Worm (Caenorhabditis elegans) whole organism, young adult: ENCODE measurements around the gene C07A9.9.
A peak's percentile ranks its signal among the peaks of the same experiment; 100 is the strongest.

ENCODE experiments used
- B0035.1 ChIP-seq: sonication (generic microtip); optimal IDR thresholded peaks from 2 replicates; lab custom pipeline; 2016; ENCODE audit warnings: missing genetic modification characterization, mild to moderate bottlenecking, missing compliant biosample characterization, missing genotype, missing genetic modification reagents
- D2030.7 ChIP-seq: fragments of 200-800 bp; sonication (Bioruptor generic); IDR thresholded peaks from 2 replicates; pipeline ENCODE4 v1.3.6; 2022; ENCODE audit warnings: missing genetic modification reagents, missing genetic modification characterization, missing compliant biosample characterization
- F37B4.10 ChIP-seq: fragments of 200-800 bp; sonication (Bioruptor generic); IDR thresholded peaks from 2 replicates; pipeline ENCODE4 v1.3.6; 2022; ENCODE audit warnings: missing genetic modification characterization, missing compliant biosample characterization
- F55B11.4 ChIP-seq: sonication (generic microtip); optimal IDR thresholded peaks from 2 replicates; lab custom pipeline; 2016; ENCODE audit warnings: missing compliant biosample characterization, missing genetic modification characterization, borderline replicate concordance; ENCODE audit not compliant: insufficient read depth
- T07F8.4 ChIP-seq: sonication (generic microtip); optimal IDR thresholded peaks from 2 replicates; lab custom pipeline; 2016; ENCODE audit warnings: mild to moderate bottlenecking, missing genetic modification characterization, moderate library complexity, missing compliant biosample characterization
- Y67H2A.10 ChIP-seq: fragments of 200-800 bp; sonication (Bioruptor generic); conservative IDR thresholded peaks from 2 replicates; pipeline ENCODE4 v1.3.6; 2022; ENCODE audit warnings: missing genetic modification reagents, missing genetic modification characterization, missing compliant biosample characterization
- Y95B8A.8 ChIP-seq: fragments of 200-800 bp; sonication (Bioruptor generic); IDR thresholded peaks from 2 replicates; pipeline ENCODE4 v1.3.6; 2022; ENCODE audit warnings: missing genetic modification reagents, missing genetic modification characterization, missing compliant biosample characterization
- aptf-3 ChIP-seq: fragments of 200-800 bp; sonication (Bioruptor generic); IDR thresholded peaks from 2 replicates; pipeline ENCODE4 v1.3.6; 2022; ENCODE audit warnings: missing genetic modification characterization, missing compliant biosample characterization
- athp-1 ChIP-seq: sonication (generic microtip); optimal IDR thresholded peaks from 2 replicates; lab custom pipeline; 2017; ENCODE audit warnings: mild to moderate bottlenecking, missing genetic modification characterization, missing compliant biosample characterization
- attf-3 ChIP-seq: fragments of 200-800 bp; sonication (Bioruptor generic); conservative IDR thresholded peaks from 2 replicates; pipeline ENCODE4 v1.3.6; 2022; ENCODE audit warnings: missing genetic modification reagents, missing genetic modification characterization, missing compliant biosample characterization
- bed-1 ChIP-seq: fragments of 200-800 bp; sonication (Bioruptor generic); IDR thresholded peaks from 2 replicates; pipeline ENCODE4 v1.3.6; 2022; ENCODE audit warnings: missing genetic modification reagents, missing genetic modification characterization, missing compliant biosample characterization
- bed-2 ChIP-seq: fragments of 200-800 bp; sonication (Bioruptor generic); IDR thresholded peaks from 2 replicates; pipeline ENCODE4 v1.3.6; 2022; ENCODE audit warnings: missing genetic modification reagents, missing genetic modification characterization, missing compliant biosample characterization
- ccch-3 ChIP-seq: fragments of 200-800 bp; sonication (Bioruptor generic); optimal IDR thresholded peaks from 2 replicates; lab custom pipeline; 2018; ENCODE audit warnings: mild to moderate bottlenecking, missing genetic modification characterization, missing compliant biosample characterization
- ceh-100 ChIP-seq: fragments of 200-800 bp; sonication (Bioruptor generic); IDR thresholded peaks from 2 replicates; pipeline ENCODE4 v1.3.6; 2022; ENCODE audit warnings: missing genetic modification reagents, missing genetic modification characterization, missing compliant biosample characterization
- ceh-27 ChIP-seq: fragments of 200-800 bp; sonication (Bioruptor generic); optimal IDR thresholded peaks from 2 replicates; lab custom pipeline; 2018; ENCODE audit warnings: mild to moderate bottlenecking, missing genetic modification characterization, moderate library complexity, missing compliant biosample characterization
- ceh-40 ChIP-seq: fragments of 200-800 bp; sonication (Bioruptor generic); IDR thresholded peaks from 2 replicates; pipeline ENCODE4 v1.3.6; 2022; ENCODE audit warnings: missing genetic modification characterization, missing compliant biosample characterization
- ceh-58 ChIP-seq: fragments of 200-800 bp; sonication (Bioruptor generic); IDR thresholded peaks from 2 replicates; pipeline ENCODE4 v1.3.6; 2022; ENCODE audit warnings: missing genetic modification characterization, missing compliant biosample characterization
- ceh-79 ChIP-seq: sonication (generic microtip); optimal IDR thresholded peaks from 2 replicates; lab custom pipeline; 2017; ENCODE audit warnings: mild to moderate bottlenecking, missing genetic modification characterization, missing compliant biosample characterization
- ceh-91 ChIP-seq: fragments of 200-800 bp; sonication (Bioruptor generic); IDR thresholded peaks from 2 replicates; pipeline ENCODE4 v1.3.6; 2022; ENCODE audit warnings: missing genetic modification reagents, missing genetic modification characterization, missing compliant biosample characterization
- die-1 ChIP-seq: sonication (generic microtip); optimal IDR thresholded peaks from 2 replicates; lab custom pipeline; 2016; ENCODE audit warnings: missing genotype, mild to moderate bottlenecking, missing genetic modification characterization, missing compliant biosample characterization
- dpff-1 ChIP-seq: sonication (generic microtip); optimal IDR thresholded peaks from 2 replicates; lab custom pipeline; 2017; ENCODE audit warnings: mild to moderate bottlenecking, missing genetic modification characterization, missing compliant biosample characterization
- efl-1 ChIP-seq: fragments of 150-350 bp; optimal IDR thresholded peaks from 2 replicates; lab custom pipeline; 2014; ENCODE audit warnings: missing biosample characterization, missing genetic modification reagents, missing genetic modification characterization
- egl-18 ChIP-seq: fragments of 200-800 bp; sonication (Bioruptor generic); IDR thresholded peaks from 2 replicates; pipeline ENCODE4 v1.3.6; 2022; ENCODE audit warnings: missing genetic modification reagents, missing genetic modification characterization, missing compliant biosample characterization
- egrh-3 ChIP-seq: fragments of 200-800 bp; sonication (Bioruptor generic); IDR thresholded peaks from 2 replicates; pipeline ENCODE4 v1.3.6; 2022; ENCODE audit warnings: missing genetic modification reagents, missing genetic modification characterization, missing compliant biosample characterization
- hlh-12 ChIP-seq: sonication (generic microtip); optimal IDR thresholded peaks from 2 replicates; lab custom pipeline; 2016; ENCODE audit warnings: missing genetic modification characterization, missing compliant biosample characterization
- hlh-26 ChIP-seq: fragments of 200-800 bp; sonication (Bioruptor generic); conservative IDR thresholded peaks from 2 replicates; pipeline ENCODE4 v1.3.6; 2022; ENCODE audit warnings: missing genetic modification reagents, missing genetic modification characterization, missing compliant biosample characterization
- hmg-1.2 ChIP-seq: fragments of 200-800 bp; sonication (Bioruptor generic); IDR thresholded peaks from 2 replicates; pipeline ENCODE4 v1.3.6; 2022; ENCODE audit warnings: missing genetic modification reagents, missing genetic modification characterization, missing compliant biosample characterization
- lag-1 ChIP-seq: fragments of 200-800 bp; sonication (Bioruptor generic); IDR thresholded peaks from 2 replicates; pipeline ENCODE4 v1.3.6; 2022; ENCODE audit warnings: missing genetic modification reagents, missing genetic modification characterization, missing compliant biosample characterization
- lin-26 ChIP-seq: fragments of 200-800 bp; sonication (Bioruptor generic); IDR thresholded peaks from 2 replicates; pipeline ENCODE4 v1.3.6; 2022; ENCODE audit warnings: missing genetic modification reagents, missing genetic modification characterization, missing compliant biosample characterization
- lin-40 ChIP-seq: sonication (generic microtip); optimal IDR thresholded peaks from 2 replicates; lab custom pipeline; 2016; ENCODE audit warnings: missing genetic modification characterization, mild to moderate bottlenecking, missing compliant biosample characterization, missing genotype, missing genetic modification reagents
- lin-54 ChIP-seq: fragments of 200-800 bp; sonication (Bioruptor generic); optimal IDR thresholded peaks from 2 replicates; lab custom pipeline; 2018; ENCODE audit warnings: mild to moderate bottlenecking, missing genetic modification characterization, missing compliant biosample characterization
- lir-1 ChIP-seq: fragments of 200-800 bp; sonication (Bioruptor generic); conservative IDR thresholded peaks from 2 replicates; pipeline ENCODE4 v1.3.6; 2022; ENCODE audit warnings: missing genetic modification reagents, missing genetic modification characterization, missing compliant biosample characterization
- mcd-1 ChIP-seq: fragments of 200-800 bp; sonication (Bioruptor generic); IDR thresholded peaks from 2 replicates; pipeline ENCODE4 v1.3.6; 2022; ENCODE audit warnings: missing genetic modification reagents, missing genetic modification characterization, missing compliant biosample characterization
- mel-28 ChIP-seq: sonication (generic microtip); optimal IDR thresholded peaks from 2 replicates; lab custom pipeline; 2016; ENCODE audit warnings: borderline replicate concordance, mild to moderate bottlenecking, missing genetic modification characterization, missing compliant biosample characterization
- nfya-2 ChIP-seq: fragments of 200-800 bp; sonication (Bioruptor generic); IDR thresholded peaks from 2 replicates; pipeline ENCODE4 v1.3.6; 2022; ENCODE audit warnings: missing genetic modification reagents, missing genetic modification characterization, missing compliant biosample characterization
- repo-1 ChIP-seq: sonication (generic microtip); optimal IDR thresholded peaks from 2 replicates; lab custom pipeline; 2017; ENCODE audit warnings: mild to moderate bottlenecking, missing genetic modification characterization, missing compliant biosample characterization
- rpc-1 ChIP-seq, 2 experiments: fragments of 150-350 bp in 1 of 2; sonication (generic microtip) in 1 of 2; optimal IDR thresholded peaks; 2 replicates each; lab custom pipeline; 2014 to 2018; ENCODE audit warnings: missing biosample characterization in 1 of 2, missing genetic modification characterization in 1 of 2, missing genetic modification reagents in 1 of 2, missing genotype in 1 of 2
- sdz-38 ChIP-seq: sonication (generic microtip); optimal IDR thresholded peaks from 2 replicates; lab custom pipeline; 2016; ENCODE audit warnings: missing genotype, missing genetic modification characterization, missing compliant biosample characterization
- snpc-1.3 ChIP-seq: sonication (generic microtip); optimal IDR thresholded peaks from 2 replicates; lab custom pipeline; 2017; ENCODE audit warnings: missing genetic modification characterization, mild to moderate bottlenecking, missing compliant biosample characterization, antibody characterized with exemption, moderate library complexity, missing genotype, missing genetic modification reagents; ENCODE audit not compliant: insufficient read depth
- snpc-3.4 ChIP-seq: sonication (generic microtip); optimal IDR thresholded peaks from 2 replicates; lab custom pipeline; 2017; ENCODE audit warnings: missing genetic modification characterization, mild to moderate bottlenecking, missing compliant biosample characterization, antibody characterized with exemption, moderate library complexity, missing genotype, missing genetic modification reagents
- snpc-4 ChIP-seq, 5 experiments: fragments of 150-350 bp in 1 of 5; sonication (generic microtip) in 4 of 5; optimal IDR thresholded peaks; 2 replicates each; lab custom pipeline; 2014 to 2018; ENCODE audit warnings: missing genetic modification characterization in 5 of 5, missing biosample characterization in 3 of 5, antibody characterized with exemption in 2 of 5, mild to moderate bottlenecking in 2 of 5, missing compliant biosample characterization in 2 of 5, missing genotype in 2 of 5, moderate library complexity in 2 of 5, missing genetic modification reagents in 1 of 5
- somi-1 ChIP-seq: fragments of 200-800 bp; sonication (Bioruptor generic); optimal IDR thresholded peaks from 2 replicates; lab custom pipeline; 2018; ENCODE audit warnings: mild to moderate bottlenecking, missing genetic modification characterization, missing compliant biosample characterization
- sptf-2 ChIP-seq: fragments of 200-800 bp; sonication (Bioruptor generic); optimal IDR thresholded peaks from 2 replicates; lab custom pipeline; 2018; ENCODE audit warnings: mild to moderate bottlenecking, missing genetic modification characterization, missing compliant biosample characterization
- tbp1 ChIP-seq: fragments of 200-800 bp; sonication (Bioruptor generic); optimal IDR thresholded peaks from 2 replicates; lab custom pipeline; 2018; ENCODE audit warnings: mild to moderate bottlenecking, missing genetic modification characterization, missing compliant biosample characterization
- ztf-18 ChIP-seq: sonication (generic microtip); optimal IDR thresholded peaks from 2 replicates; lab custom pipeline; 2016; ENCODE audit warnings: missing genotype, mild to moderate bottlenecking, missing genetic modification characterization, missing compliant biosample characterization
- ztf-26 ChIP-seq: sonication (generic microtip); optimal IDR thresholded peaks from 2 replicates; lab custom pipeline; 2017; ENCODE audit warnings: missing genetic modification characterization, missing compliant biosample characterization
- ztf-6 ChIP-seq: fragments of 200-800 bp; sonication (Bioruptor generic); IDR thresholded peaks from 2 replicates; pipeline ENCODE4 v1.3.6; 2022; ENCODE audit warnings: missing genetic modification reagents, missing genetic modification characterization, missing compliant biosample characterization

C07A9.9 gene

DNA sequence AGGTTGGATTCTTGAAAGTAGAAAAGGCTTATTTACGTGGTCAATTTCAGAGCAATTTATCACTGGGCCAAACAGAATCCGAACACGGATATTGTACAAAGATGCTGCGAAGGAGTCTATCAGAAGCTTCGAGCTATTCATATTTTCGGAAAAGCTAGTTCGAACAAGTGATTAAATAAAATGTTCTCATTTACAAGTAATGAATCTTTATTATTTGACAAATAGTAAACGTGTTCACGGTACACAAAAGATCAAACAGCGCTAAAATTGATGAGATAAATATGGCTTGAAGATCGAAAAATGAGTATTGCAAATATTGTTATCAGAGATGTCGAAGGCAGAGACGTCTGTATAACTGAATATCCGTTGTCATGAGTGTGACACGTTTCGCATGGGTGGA is 52.3 kb downstream of the C07A9.9 start (continued):
- TF ChIP-seq tbp1 (GFP tag; lab: Kevin White, UChicago) (peak; percentile 40), die-1 (tag; lab: Kevin White, UChicago) (peak; percentile 43), lag-1 (no peak), egl-18 (GFP tag; lab: Robert Waterston, UW) (no peak), mcd-1 (GFP tag; lab: Robert Waterston, UW) (no peak; the same call in 1 of the 2 replicates), somi-1 (GFP tag; lab: Kevin White, UChicago) (no peak), hlh-12 (tag; lab: Kevin White, UChicago) (no peak), ccch-3 (GFP tag; lab: Kevin White, UChicago) (no peak), ceh-40 (0 out of 2 replicates have a peak, but pooled peaks have one; percentile 18), Y67H2A.10 (GFP tag; lab: Robert Waterston, UW) (no peak), lin-54 (GFP tag; lab: Kevin White, UChicago) (peak; percentile 63), nfya-2 (GFP tag; lab: Robert Waterston, UW) (0 out of 2 replicates have a peak, but pooled peaks have one; percentile 11), ceh-27 (GFP tag; lab: Kevin White, UChicago) (no peak), ztf-6 (no peak), rpc-1 (optimal IDR thresholded peaks at IDR 0.05; lab: Kevin White, UChicago) (no peak), rpc-1 (tag; optimal IDR thresholded peaks at IDR 0.05; lab: Kevin White, UChicago) (no peak), lin-26 (GFP tag; lab: Robert Waterston, UW) (peak; percentile 76), sdz-38 (tag; lab: Kevin White, UChicago) (no peak), bed-1 (GFP tag; lab: Robert Waterston, UW) (no peak), Y95B8A.8 (GFP tag; lab: Robert Waterston, UW) (peak; percentile 58), sptf-2 (GFP tag; lab: Kevin White, UChicago) (no peak), hlh-26 (no peak), aptf-3 (no peak), ceh-91 (no peak), ceh-58 (GFP tag; lab: Robert Waterston, UW) (no peak), snpc-1.3 (tag; lab: Kevin White, UChicago) (peak; percentile 58), lin-40 (tag; lab: Kevin White, UChicago) (no peak), ceh-79 (tag; lab: Kevin White, UChicago) (no peak), ceh-100 (GFP tag; lab: Robert Waterston, UW) (peak; percentile 49; the same call in 1 of the 2 replicates), dpff-1 (tag; lab: Kevin White, UChicago) (no peak), T07F8.4 (no peak), lir-1 (GFP tag; lab: Robert Waterston, UW) (no peak), snpc-3.4 (tag; lab: Kevin White, UChicago) (peak; percentile 65)
- TF ChIP-seq, all 124 proteins: peak for 40

DNA sequence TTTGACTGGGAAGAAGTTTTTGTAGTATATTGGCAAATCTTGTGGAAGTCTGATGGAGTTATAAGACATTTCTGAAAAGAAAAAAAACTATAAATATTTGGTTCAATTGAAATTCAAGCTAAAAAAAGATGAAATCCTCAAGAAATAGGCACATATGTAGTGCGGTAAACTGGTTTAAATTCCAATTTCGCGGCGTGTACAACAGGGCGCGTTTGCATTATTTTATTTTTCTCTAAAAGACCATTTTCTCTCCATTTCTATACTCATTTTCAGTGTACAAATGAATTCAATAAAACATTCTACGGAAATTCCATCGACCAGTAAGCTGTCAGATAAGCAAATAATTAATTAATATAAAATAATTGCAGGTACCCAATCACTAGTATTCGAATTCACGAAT is 53.2 kb downstream of the C07A9.9 start, which contains the start of the genes pri-1 and F58A4.6:
Gene pri-1 (minus strand): TSS at position 71 of the 400 bp plus-strand sequence.
Gene F58A4.6 (plus strand): TSS at position 272 of the 400 bp plus-strand sequence.
- TF ChIP-seq athp-1 (no peak), snpc-3.4 (tag; lab: Kevin White, UChicago) (no peak), snpc-4 (GFP tag; optimal IDR thresholded peaks at IDR 0.05; lab: Kevin White, UChicago) (no peak), snpc-4 (tag; optimal IDR thresholded peaks at IDR 0.05; lab: Kevin White, UChicago) (no peak), lin-54 (GFP tag; lab: Kevin White, UChicago) (peak; percentile 56), somi-1 (GFP tag; lab: Kevin White, UChicago) (no peak), ceh-40 (no peak), nfya-2 (GFP tag; lab: Robert Waterston, UW) (no peak), ztf-26 (tag; lab: Kevin White, UChicago) (no peak), B0035.1 (tag; lab: Kevin White, UChicago) (no peak), hlh-26 (no peak), aptf-3 (no peak), repo-1 (tag; lab: Kevin White, UChicago) (no peak), egrh-3 (GFP tag; lab: Robert Waterston, UW) (no peak), mel-28 (no peak), D2030.7 (GFP tag; lab: Robert Waterston, UW) (peak; percentile 25; the same call in 1 of the 2 replicates), efl-1 (GFP tag; lab: Kevin White, UChicago) (peak; percentile 73), ztf-18 (peak; percentile 6), attf-3 (GFP tag; lab: Robert Waterston, UW) (no peak), F37B4.10 (GFP tag; lab: Robert Waterston, UW) (no peak), F55B11.4 (tag; lab: Kevin White, UChicago) (no peak), mcd-1 (GFP tag; lab: Robert Waterston, UW) (peak; percentile 83), bed-2 (GFP tag; lab: Robert Waterston, UW) (no peak), hmg-1.2 (GFP tag; lab: Robert Waterston, UW) (no peak)
